Worm (Caenorhabditis elegans) whole organism, young adult: ENCODE data around the gene F21H7.2.

Source experiments
- B0336.3 ChIP-seq: fragments of 200-800 bp; sonication (Bioruptor generic); IDR thresholded peaks from 2 replicates; pipeline ENCODE4 v1.3.6; 2022; ENCODE audit warnings: missing genetic modification characterization, missing compliant biosample characterization
- K11D2.4 ChIP-seq: fragments of 200-800 bp; sonication (Bioruptor generic); IDR thresholded peaks from 2 replicates; pipeline ENCODE4 v1.3.6; 2022; ENCODE audit warnings: missing genetic modification reagents, missing genetic modification characterization, missing compliant biosample characterization
- ets-4 ChIP-seq: fragments of 200-800 bp; sonication (Bioruptor generic); optimal IDR thresholded peaks from 2 replicates; lab custom pipeline; 2018; ENCODE audit warnings: mild to moderate bottlenecking, missing genetic modification characterization, missing compliant biosample characterization
- lir-1 ChIP-seq: fragments of 200-800 bp; sonication (Bioruptor generic); conservative IDR thresholded peaks from 2 replicates; pipeline ENCODE4 v1.3.6; 2022; ENCODE audit warnings: missing genetic modification reagents, missing genetic modification characterization, missing compliant biosample characterization
- unc-130 ChIP-seq: sonication (generic microtip); optimal IDR thresholded peaks from 2 replicates; lab custom pipeline; 2016; ENCODE audit warnings: missing genetic modification reagents, missing genetic modification characterization, missing compliant biosample characterization
- unc-62 ChIP-seq: fragments of 150-350 bp; optimal IDR thresholded peaks from 2 replicates; lab custom pipeline; 2014; ENCODE audit warnings: missing biosample characterization, missing genetic modification reagents, missing genetic modification characterization

DNA sequence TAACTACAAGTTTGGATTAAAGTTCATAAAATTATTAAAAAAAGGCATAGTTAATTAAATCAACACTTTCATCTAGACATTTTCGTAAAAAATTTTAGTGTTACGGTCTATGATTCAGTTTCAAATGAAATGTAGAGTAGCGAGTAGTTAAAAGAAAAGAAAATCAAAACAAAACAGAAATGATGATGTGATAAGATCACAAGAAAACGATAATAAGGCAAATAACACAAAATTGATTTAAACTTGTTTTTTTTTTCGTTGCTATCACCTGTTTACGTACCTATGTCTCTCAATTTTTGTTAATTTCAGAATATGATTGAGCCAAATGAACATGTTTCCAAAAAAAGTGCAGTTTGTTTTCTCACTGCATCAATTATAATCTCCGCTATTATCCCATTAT lies at the start of gene F21H7.2, which contains the start of gene F21H7.12:
- TF ChIP-seq lir-1 (GFP tag; lab: Robert Waterston, UW) (no peak), unc-130 (no peak), K11D2.4 (GFP tag; lab: Robert Waterston, UW) (no peak), ets-4 (GFP tag; lab: Kevin White, UChicago) (no peak), unc-62 (GFP tag; lab: Kevin White, UChicago) (no peak), B0336.3 (no peak)
